Fruit fly (Drosophila melanogaster) whole organism: Measurements from ENCODE around the gene grn.

Source experiments
- Dll ChIP-seq: fragments of >200 bp; optimal IDR thresholded peaks from 2 replicates; lab custom pipeline; 2017
- EcR ChIP-seq, 2 experiments: fragments of >200 bp; optimal IDR thresholded peaks; 2 replicates each; lab custom pipeline; 2017; ENCODE audit warnings: missing biosample characterization in 2 of 2, missing genetic modification characterization in 2 of 2, missing genetic modification reagents in 2 of 2

dm6 chr3R:8138095-8138494 is 43.1 kb downstream of the grn start:
- TF ChIP-seq Dll (lab: Kevin White, UChicago) (no peak), EcR (GFP tag; optimal IDR thresholded peaks at IDR 0.05; lab: Kevin White, UChicago) (no peak)
